Fruit fly (Drosophila melanogaster) whole organism, embryonic: ENCODE data around the gene CG16984.
A peak's percentile ranks its signal among the peaks of the same experiment; 100 is the strongest.

Source experiments
- Adf1 ChIP-seq: fragments of 200-800 bp; sonication (Bioruptor generic); IDR thresholded peaks from 2 replicates; pipeline ENCODE4 v1.3.6; 2022; ENCODE audit warnings: missing biosample characterization, missing genetic modification characterization
- BEAF-32 ChIP-seq: fragments of 200-800 bp; sonication (Bioruptor generic); optimal IDR thresholded peaks from 3 replicates; lab custom pipeline; 2017; ENCODE audit warnings: missing biosample characterization, missing genetic modification characterization, mild to moderate bottlenecking, moderate library complexity, missing genetic modification reagents
- Bdp1 ChIP-seq: fragments of 200-800 bp; sonication (Bioruptor generic); optimal IDR thresholded peaks from 3 replicates; lab custom pipeline; 2016; ENCODE audit warnings: missing biosample characterization, missing genetic modification characterization
- CG11560 ChIP-seq: fragments of 200-800 bp; sonication (Bioruptor generic); IDR thresholded peaks from 3 replicates; pipeline ENCODE4 v1.3.6; 2022; ENCODE audit warnings: missing biosample characterization, missing genetic modification characterization
- CG12744 ChIP-seq: fragments of 200-800 bp; sonication (Bioruptor generic); optimal IDR thresholded peaks from 2 replicates; lab custom pipeline; 2016; ENCODE audit warnings: missing biosample characterization, missing genetic modification characterization
- CG12942 ChIP-seq: fragments of 200-800 bp; sonication (Bioruptor generic); optimal IDR thresholded peaks from 3 replicates; lab custom pipeline; 2016; ENCODE audit warnings: missing biosample characterization, missing genetic modification characterization
- CG13287 ChIP-seq: fragments of 200-800 bp; sonication (Bioruptor generic); IDR thresholded peaks from 2 replicates; pipeline ENCODE4 v1.3.6; 2022; ENCODE audit warnings: missing biosample characterization, missing genetic modification characterization; ENCODE audit not compliant: partially characterized antibody
- CG15011 ChIP-seq: fragments of 200-800 bp; sonication (Bioruptor generic); optimal IDR thresholded peaks from 3 replicates; lab custom pipeline; 2018; ENCODE audit warnings: missing biosample characterization, mild to moderate bottlenecking, missing genetic modification characterization
- CG17802 ChIP-seq: fragments of 200-800 bp; sonication (Bioruptor generic); optimal IDR thresholded peaks from 2 replicates; lab custom pipeline; 2018; ENCODE audit warnings: missing biosample characterization, mild to moderate bottlenecking, missing genetic modification characterization, moderate library complexity
- CG18011 ChIP-seq: fragments of 200-800 bp; sonication (Bioruptor generic); optimal IDR thresholded peaks from 2 replicates; lab custom pipeline; 2017; ENCODE audit warnings: missing biosample characterization, missing genetic modification characterization, mild to moderate bottlenecking, moderate library complexity, missing genotype
- CG18764 ChIP-seq: fragments of 200-800 bp; sonication (Bioruptor generic); optimal IDR thresholded peaks from 3 replicates; lab custom pipeline; 2016; ENCODE audit warnings: missing biosample characterization, missing genetic modification characterization
- CG2678 ChIP-seq: fragments of 200-800 bp; sonication (Bioruptor generic); optimal IDR thresholded peaks from 3 replicates; lab custom pipeline; 2019; ENCODE audit warnings: missing biosample characterization, mild to moderate bottlenecking, missing genetic modification characterization, moderate library complexity
- CG31388 ChIP-seq: fragments of 200-800 bp; sonication (Bioruptor generic); optimal IDR thresholded peaks from 2 replicates; lab custom pipeline; 2016; ENCODE audit warnings: missing biosample characterization, missing genetic modification characterization
- CG32532 ChIP-seq: fragments of 200-800 bp; sonication (Bioruptor generic); IDR thresholded peaks from 2 replicates; pipeline ENCODE4 v1.3.6; 2022; ENCODE audit warnings: missing biosample characterization, missing genetic modification characterization
- CG4404 ChIP-seq: fragments of 200-800 bp; sonication (Bioruptor generic); IDR thresholded peaks from 2 replicates; pipeline ENCODE4 v1.3.6; 2022; ENCODE audit warnings: missing biosample characterization, missing genetic modification characterization
- CG4854 ChIP-seq: fragments of 200-800 bp; sonication (Bioruptor generic); optimal IDR thresholded peaks from 2 replicates; lab custom pipeline; 2016; ENCODE audit warnings: missing biosample characterization, missing genetic modification characterization, inconsistent platforms
- CG6175 ChIP-seq: fragments of 200-800 bp; sonication (Bioruptor generic); IDR thresholded peaks from 3 replicates; pipeline ENCODE4 v1.3.6; 2022; ENCODE audit warnings: missing biosample characterization, missing genetic modification characterization
- CG8359 ChIP-seq: fragments of 200-800 bp; sonication (Bioruptor generic); optimal IDR thresholded peaks from 2 replicates; lab custom pipeline; 2017; ENCODE audit warnings: missing biosample characterization, mild to moderate bottlenecking, missing genetic modification characterization, borderline replicate concordance
- CG8765 ChIP-seq: fragments of 200-800 bp; sonication (Bioruptor generic); IDR thresholded peaks from 2 replicates; pipeline ENCODE4 v1.3.6; 2022; ENCODE audit warnings: missing biosample characterization, missing genetic modification characterization
- CG9727 ChIP-seq: fragments of 200-800 bp; sonication (Bioruptor generic); optimal IDR thresholded peaks from 3 replicates; lab custom pipeline; 2017; ENCODE audit warnings: missing biosample characterization, mild to moderate bottlenecking, missing genetic modification characterization
- Dbx ChIP-seq: fragments of 200-800 bp; sonication (Bioruptor generic); IDR thresholded peaks from 3 replicates; pipeline ENCODE4 v1.3.6; 2022; ENCODE audit warnings: missing biosample characterization, missing genetic modification characterization
- Dip3 ChIP-seq: fragments of 200-800 bp; sonication (Bioruptor generic); optimal IDR thresholded peaks from 3 replicates; lab custom pipeline; 2016; ENCODE audit warnings: missing biosample characterization, missing genetic modification characterization
- Fer1 ChIP-seq: fragments of 200-800 bp; sonication (Bioruptor generic); optimal IDR thresholded peaks from 2 replicates; lab custom pipeline; 2017; ENCODE audit warnings: missing biosample characterization, mild to moderate bottlenecking, missing genetic modification characterization
- Hey ChIP-seq: fragments of 200-800 bp; sonication (Bioruptor generic); optimal IDR thresholded peaks from 3 replicates; lab custom pipeline; 2018; ENCODE audit warnings: missing biosample characterization, mild to moderate bottlenecking, missing genetic modification characterization
- Hmx ChIP-seq: fragments of 200-800 bp; sonication (Bioruptor generic); optimal IDR thresholded peaks from 2 replicates; lab custom pipeline; 2016; ENCODE audit warnings: missing biosample characterization, missing genetic modification characterization
- Jarid2 ChIP-seq: fragments of 200-800 bp; sonication (Bioruptor generic); optimal IDR thresholded peaks from 3 replicates; lab custom pipeline; 2017; ENCODE audit warnings: mild to moderate bottlenecking, missing biosample characterization, missing genetic modification reagents, missing genetic modification characterization
- MBD-R2 ChIP-seq: fragments of 200-800 bp; sonication (Bioruptor generic); IDR thresholded peaks from 2 replicates; pipeline ENCODE4 v1.3.6; 2022; ENCODE audit warnings: missing biosample characterization, missing genetic modification characterization
- Oli ChIP-seq: fragments of 200-800 bp; sonication (Bioruptor generic); optimal IDR thresholded peaks from 2 replicates; lab custom pipeline; 2018; ENCODE audit warnings: missing biosample characterization, mild to moderate bottlenecking, missing genetic modification characterization, moderate library complexity
- Optix ChIP-seq: fragments of 200-800 bp; sonication (Bioruptor generic); IDR thresholded peaks from 3 replicates; pipeline ENCODE4 v1.3.6; 2022; ENCODE audit warnings: missing biosample characterization, missing genetic modification characterization
- Sry-β ChIP-seq: fragments of 200-800 bp; sonication (Bioruptor generic); optimal IDR thresholded peaks from 2 replicates; lab custom pipeline; 2018; ENCODE audit warnings: missing biosample characterization, mild to moderate bottlenecking, missing genetic modification characterization, moderate library complexity
- Ssrp ChIP-seq: fragments of 200-800 bp; sonication (Bioruptor generic); optimal IDR thresholded peaks from 2 replicates; lab custom pipeline; 2018; ENCODE audit warnings: missing biosample characterization, mild to moderate bottlenecking, missing genetic modification characterization, moderate library complexity
- Xrp1 ChIP-seq: fragments of 200-800 bp; sonication (Bioruptor generic); IDR thresholded peaks from 2 replicates; pipeline ENCODE4 v1.3.6; 2022; ENCODE audit warnings: missing biosample characterization, missing genetic modification characterization
- ato ChIP-seq: fragments of 200-800 bp; sonication (Bioruptor generic); IDR thresholded peaks from 2 replicates; pipeline ENCODE4 v1.3.6; 2022; ENCODE audit warnings: missing biosample characterization, missing genetic modification characterization; ENCODE audit not compliant: partially characterized antibody
- bab2 ChIP-seq: fragments of 200-800 bp; sonication (Bioruptor generic); optimal IDR thresholded peaks from 2 replicates; lab custom pipeline; 2016; ENCODE audit warnings: missing biosample characterization, missing genetic modification characterization
- bigmax ChIP-seq: fragments of 200-800 bp; sonication (Bioruptor generic); optimal IDR thresholded peaks from 2 replicates; lab custom pipeline; 2018; ENCODE audit warnings: missing biosample characterization, mild to moderate bottlenecking, missing genetic modification characterization
- bowl ChIP-seq: fragments of 200-800 bp; sonication (Bioruptor generic); IDR thresholded peaks from 2 replicates; pipeline ENCODE4 v1.3.6; 2022; ENCODE audit warnings: missing biosample characterization, missing genetic modification characterization
- caup ChIP-seq: fragments of 200-800 bp; sonication (Bioruptor generic); optimal IDR thresholded peaks from 3 replicates; lab custom pipeline; 2017; ENCODE audit warnings: missing biosample characterization, mild to moderate bottlenecking, missing genetic modification characterization, moderate library complexity; ENCODE audit not compliant: severe bottlenecking
- chif ChIP-seq, 2 experiments: fragments of 200-800 bp; sonication (Bioruptor generic); optimal IDR thresholded peaks; 3 replicates each; lab custom pipeline; 2016; ENCODE audit warnings: missing biosample characterization in 2 of 2, missing genetic modification characterization in 2 of 2
- dmrt11E ChIP-seq: fragments of 200-800 bp; sonication (Bioruptor generic); optimal IDR thresholded peaks from 3 replicates; lab custom pipeline; 2018; ENCODE audit warnings: missing biosample characterization, mild to moderate bottlenecking, missing genetic modification characterization, moderate library complexity
- esg ChIP-seq: fragments of 200-800 bp; sonication (Bioruptor generic); conservative IDR thresholded peaks from 2 replicates; pipeline ENCODE4 v1.3.6; 2022; ENCODE audit warnings: missing biosample characterization, missing genetic modification characterization
- her ChIP-seq: fragments of 200-800 bp; sonication (Bioruptor generic); optimal IDR thresholded peaks from 2 replicates; lab custom pipeline; 2016; ENCODE audit warnings: missing biosample characterization, missing genetic modification characterization
- lmd ChIP-seq: fragments of 200-800 bp; sonication (Bioruptor generic); IDR thresholded peaks from 2 replicates; pipeline ENCODE4 v1.3.6; 2022; ENCODE audit warnings: missing biosample characterization, missing genetic modification characterization
- lola ChIP-seq, 3 experiments: fragments of >200 bp in 2 of 3; fragments of 200-800 bp in 1 of 3; sonication (Bioruptor generic) in 1 of 3; optimal IDR thresholded peaks; 2 replicates each; lab custom pipeline; 2017 to 2019; ENCODE audit warnings: missing biosample characterization in 3 of 3, missing genetic modification characterization in 3 of 3, mild to moderate bottlenecking in 1 of 3, moderate library complexity in 1 of 3
- nau ChIP-seq: fragments of 200-800 bp; sonication (Bioruptor generic); optimal IDR thresholded peaks from 3 replicates; lab custom pipeline; 2017; ENCODE audit warnings: missing biosample characterization, mild to moderate bottlenecking, missing genetic modification characterization, missing genetic modification reagents
- odd ChIP-seq: fragments of 200-800 bp; sonication (Bioruptor generic); optimal IDR thresholded peaks from 2 replicates; lab custom pipeline; 2017; ENCODE audit warnings: missing biosample characterization, mild to moderate bottlenecking, missing genetic modification characterization
- pb ChIP-seq: fragments of 200-800 bp; sonication (Bioruptor generic); optimal IDR thresholded peaks from 3 replicates; lab custom pipeline; 2016; ENCODE audit warnings: missing biosample characterization, missing genetic modification characterization
- stwl ChIP-seq: fragments of 200-800 bp; sonication (Bioruptor generic); optimal IDR thresholded peaks from 3 replicates; lab custom pipeline; 2018; ENCODE audit warnings: missing biosample characterization, mild to moderate bottlenecking, missing genetic modification characterization, moderate library complexity
- tin ChIP-seq: fragments of 200-800 bp; sonication (Bioruptor generic); optimal IDR thresholded peaks from 3 replicates; lab custom pipeline; 2016; ENCODE audit warnings: missing biosample characterization, missing genetic modification characterization
- trh ChIP-seq: fragments of 200-800 bp; sonication (Bioruptor generic); optimal IDR thresholded peaks from 2 replicates; lab custom pipeline; 2016; ENCODE audit warnings: missing biosample characterization, missing genetic modification characterization
- unc-4 ChIP-seq: fragments of 200-800 bp; sonication (Bioruptor generic); IDR thresholded peaks from 2 replicates; pipeline ENCODE4 v1.3.6; 2022; ENCODE audit warnings: missing biosample characterization, missing genetic modification characterization; ENCODE audit not compliant: partially characterized antibody

CG16984 gene

DNA sequence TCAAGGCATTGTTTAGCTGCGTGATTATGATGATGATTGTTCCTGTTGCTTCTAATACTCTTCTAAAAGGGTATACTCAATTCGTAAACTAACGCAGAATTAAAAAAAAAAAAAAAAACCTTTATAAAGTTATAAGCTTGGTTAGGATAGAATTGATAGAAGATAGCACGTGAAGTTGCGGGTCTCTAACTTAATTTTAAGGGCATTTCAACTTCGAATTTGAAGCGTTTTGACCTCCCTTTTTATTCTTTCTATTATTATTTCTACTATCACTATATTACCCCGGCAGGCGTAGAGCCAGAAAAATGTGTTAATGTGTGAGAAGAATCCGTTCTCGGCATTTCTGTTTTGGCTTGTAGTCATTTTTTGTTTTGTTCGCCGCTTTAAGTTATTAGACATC lies 16.8 kb upstream of the CG16984 start (continued):
- TF ChIP-seq esg (GFP tag; lab: Robert Waterston, UW) = peak; percentile 56
- no peak for TF ChIP-seq unc-4 (GFP tag; lab: Robert Waterston, UW)
- no peak for TF ChIP-seq Jarid2 (GFP tag; lab: Kevin White, UChicago)
- no peak for TF ChIP-seq bowl
- TF ChIP-seq chif (GFP tag; optimal IDR thresholded peaks at IDR 0.05; lab: Kevin White, UChicago) = peak; percentile 61 to 72
- TF ChIP-seq Xrp1 (GFP tag; lab: Robert Waterston, UW) = peak; percentile 79
- TF ChIP-seq CG13287 (GFP tag; lab: Robert Waterston, UW) = no peak
- TF ChIP-seq CG15011 (GFP tag; lab: Kevin White, UChicago) = peak; percentile 12
- TF ChIP-seq Hmx (GFP tag; lab: Kevin White, UChicago) = no peak
- no peak for TF ChIP-seq bigmax (GFP tag; lab: Kevin White, UChicago)
- no peak for TF ChIP-seq CG31388
- no peak for TF ChIP-seq CG11560 (tag; lab: Robert Waterston, UW)
- no peak for TF ChIP-seq Dbx (GFP tag; lab: Robert Waterston, UW)
- TF ChIP-seq CG8765 (GFP tag; lab: Robert Waterston, UW) = no peak
- no peak for TF ChIP-seq pb (GFP tag; lab: Kevin White, UChicago)
- no peak for TF ChIP-seq Bdp1 (GFP tag; lab: Kevin White, UChicago)
- no peak for TF ChIP-seq her
- no peak for TF ChIP-seq CG4854 (GFP tag; lab: Kevin White, UChicago)
- peak; percentile 42 for TF ChIP-seq CG12744 (GFP tag; lab: Kevin White, UChicago)
- TF ChIP-seq Dip3 (GFP tag; lab: Kevin White, UChicago) = peak; percentile 25
- TF ChIP-seq Sry-β = no peak
- TF ChIP-seq stwl (tag; lab: Kevin White, UChicago) = no peak
- TF ChIP-seq lmd = peak; percentile 64
- TF ChIP-seq nau (GFP tag; lab: Kevin White, UChicago) = peak; percentile 31
- peak; percentile 46 for TF ChIP-seq caup (GFP tag; lab: Kevin White, UChicago)
- TF ChIP-seq dmrt11E (tag; lab: Kevin White, UChicago) = peak; percentile 69
- peak in 1 of 3 experiments; percentile 79 for TF ChIP-seq lola (GFP tag; optimal IDR thresholded peaks at IDR 0.05; lab: Kevin White, UChicago)
- no peak for TF ChIP-seq trh (GFP tag; lab: Kevin White, UChicago)
- TF ChIP-seq MBD-R2 (GFP tag; lab: Robert Waterston, UW) = peak; percentile 14; the same call in 1 of the 2 replicates
- peak; percentile 5 for TF ChIP-seq CG18764
- peak; percentile 68 for TF ChIP-seq tin
- peak; percentile 52; the same call in 1 of the 3 replicates for TF ChIP-seq Optix
- TF ChIP-seq CG32532 = peak; percentile 72
- TF ChIP-seq Ssrp = peak; percentile 72
- no peak for TF ChIP-seq Adf1 (GFP tag; lab: Robert Waterston, UW)
- no peak for TF ChIP-seq BEAF-32
- peak; percentile 55 for TF ChIP-seq bab2 (GFP tag; lab: Kevin White, UChicago)
- peak; percentile 48 for TF ChIP-seq odd (GFP tag; lab: Kevin White, UChicago)
- TF ChIP-seq Hey (tag; lab: Kevin White, UChicago) = no peak
- TF ChIP-seq CG4404 (GFP tag; lab: Robert Waterston, UW) = no peak
- TF ChIP-seq CG8359 (GFP tag; lab: Kevin White, UChicago) = no peak
- TF ChIP-seq Fer1 = peak; percentile 46
- no peak for TF ChIP-seq CG18011 (GFP tag; lab: Kevin White, UChicago)
- peak; percentile 59 for TF ChIP-seq CG9727
- peak; percentile 19 for TF ChIP-seq CG12942 (GFP tag; lab: Kevin White, UChicago)
- no peak for TF ChIP-seq CG6175
- no peak for TF ChIP-seq ato (GFP tag; lab: Robert Waterston, UW)
- TF ChIP-seq CG2678 (tag; lab: Kevin White, UChicago) = peak; percentile 78
- peak; percentile 67 for TF ChIP-seq Oli (tag; lab: Kevin White, UChicago)
- no peak for TF ChIP-seq CG17802 (tag; lab: Kevin White, UChicago)
